Fruit fly (Drosophila melanogaster): ENCODE results near the gene CG3679.

- TF ChIP-seq CG6276 (GFP tag; optimal IDR thresholded peaks at IDR 0.05) (no peak), Gug (GFP tag; IDR thresholded peaks at IDR 0.05) (no peak), fd85E (GFP tag; optimal IDR thresholded peaks at IDR 0.05) (no peak), CG3032 (tag; optimal IDR thresholded peaks at IDR 0.05) (no peak), Hr39 (GFP tag; optimal IDR thresholded peaks at IDR 0.05) (no peak), Ets96B (tag; optimal IDR thresholded peaks at IDR 0.05) (no peak), Sox14 (GFP tag; optimal IDR thresholded peaks at IDR 0.05) (no peak), spab (GFP tag; optimal IDR thresholded peaks at IDR 0.05) (no peak), CG6792 (GFP tag; optimal IDR thresholded peaks at IDR 0.05) (no peak)
Observed at dm6 chrX:16266437-16266836, 37.2 kb upstream of the CG3679 start, which contains the start of gene CG12507.

Measured in whole organism, prepupa.